Fruit fly (Drosophila melanogaster): ENCODE measurements around the gene Neos.
A peak's percentile ranks its signal among the peaks of the same experiment; 100 is the strongest.

- peak; percentile 74 for TF ChIP-seq CG2712 (tag; optimal IDR thresholded peaks at IDR 0.05)
- TF ChIP-seq trem (tag; optimal IDR thresholded peaks at IDR 0.05): peak; percentile 79
- peak; percentile 45 for TF ChIP-seq ems (GFP tag; optimal IDR thresholded peaks at IDR 0.05)
- peak; percentile 29; the same call in 1 of the 2 replicates for TF ChIP-seq CG1024 (GFP tag; IDR thresholded peaks at IDR 0.05)
- no peak for TF ChIP-seq fru (optimal IDR thresholded peaks at IDR 0.05)
- no peak for TF ChIP-seq Stat92E (GFP tag; optimal IDR thresholded peaks at IDR 0.05)
- TF ChIP-seq CG31224 (GFP tag; IDR thresholded peaks at IDR 0.05): no peak
Observed at dm6 chr3L:7241217-7241859, at the start of gene Neos, which contains the start of gene RpL18.

Data from whole organism, embryonic.